Worm (Caenorhabditis elegans): ENCODE data around the gene F09E5.16.

DNA sequence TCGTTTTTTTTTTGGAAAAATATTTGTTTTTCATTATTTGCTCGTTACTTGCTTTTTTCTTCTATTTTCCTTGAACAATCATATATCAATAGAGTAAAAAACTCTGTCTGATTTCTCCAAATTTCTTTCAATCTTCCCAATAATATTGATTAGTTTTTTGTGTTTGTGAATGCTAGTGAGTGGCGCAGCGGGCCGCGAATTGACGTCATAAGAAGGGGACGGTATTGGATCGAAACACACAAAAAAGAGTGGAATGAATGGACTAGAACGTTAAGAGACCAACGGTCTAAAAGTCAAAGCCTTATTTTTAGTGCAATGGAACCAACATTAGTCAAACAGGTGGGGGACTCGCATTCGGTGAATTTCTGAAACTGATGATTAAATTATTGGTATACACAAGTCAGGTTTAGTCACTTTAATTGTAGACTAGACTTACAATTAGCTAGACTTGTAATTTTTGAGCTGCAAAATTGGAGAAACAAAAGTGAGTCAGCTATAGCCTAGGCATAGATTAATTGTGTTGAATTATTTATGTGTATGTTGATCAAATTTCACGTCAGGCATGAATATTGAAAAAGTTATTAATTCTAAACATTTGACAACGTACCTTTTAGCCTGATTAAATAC, 33.8 kb downstream of the F09E5.16 start:
- TF ChIP-seq ztf-29 (GFP tag; IDR thresholded peaks at IDR 0.05) (no peak), ref-1 (GFP tag; conservative IDR thresholded peaks at IDR 0.05) (no peak), ztf-23 (GFP tag; IDR thresholded peaks at IDR 0.05) (no peak)
